Fruit fly (Drosophila melanogaster) whole organism, embryonic: Measurements from ENCODE around the gene CG5290.
A peak's percentile ranks its signal among the peaks of the same experiment; 100 is the strongest.

ENCODE experiments used
- Abd-B ChIP-seq: fragments of 200-800 bp; sonication (Bioruptor generic); optimal IDR thresholded peaks from 2 replicates; lab custom pipeline; 2018; ENCODE audit warnings: missing biosample characterization, mild to moderate bottlenecking, missing genetic modification characterization, moderate library complexity
- Aef1 ChIP-seq: fragments of 200-800 bp; sonication (Bioruptor generic); IDR thresholded peaks from 3 replicates; pipeline ENCODE4 v1.3.6; 2022; ENCODE audit warnings: missing biosample characterization, missing genetic modification characterization
- Atf6 ChIP-seq: fragments of 200-800 bp; sonication (Bioruptor generic); IDR thresholded peaks from 2 replicates; pipeline ENCODE4 v1.3.6; 2022; ENCODE audit warnings: missing biosample characterization, missing genetic modification characterization
- CG10543 ChIP-seq: fragments of 200-800 bp; sonication (Bioruptor generic); optimal IDR thresholded peaks from 3 replicates; lab custom pipeline; 2017; ENCODE audit warnings: missing biosample characterization, mild to moderate bottlenecking, missing genetic modification characterization, moderate library complexity
- CG10565 ChIP-seq: fragments of 200-800 bp; sonication (Bioruptor generic); optimal IDR thresholded peaks from 3 replicates; lab custom pipeline; 2016; ENCODE audit warnings: missing biosample characterization, mild to moderate bottlenecking, missing genetic modification characterization
- CG11247 ChIP-seq: fragments of 200-800 bp; sonication (Bioruptor generic); IDR thresholded peaks from 2 replicates; pipeline ENCODE4 v1.3.6; 2022; ENCODE audit warnings: missing biosample characterization, missing genetic modification characterization
- CG11723 ChIP-seq: fragments of 200-800 bp; sonication (Bioruptor generic); optimal IDR thresholded peaks from 2 replicates; lab custom pipeline; 2017; ENCODE audit warnings: missing biosample characterization, mild to moderate bottlenecking, missing genetic modification characterization
- CG12769 ChIP-seq: fragments of 200-800 bp; sonication (Bioruptor generic); optimal IDR thresholded peaks from 2 replicates; lab custom pipeline; 2019; ENCODE audit warnings: missing biosample characterization, mild to moderate bottlenecking, missing genetic modification characterization, moderate library complexity
- CG12942 ChIP-seq: fragments of 200-800 bp; sonication (Bioruptor generic); optimal IDR thresholded peaks from 3 replicates; lab custom pipeline; 2016; ENCODE audit warnings: missing biosample characterization, missing genetic modification characterization
- CG13894 ChIP-seq: fragments of 200-800 bp; sonication (Bioruptor generic); optimal IDR thresholded peaks from 3 replicates; lab custom pipeline; 2018; ENCODE audit warnings: missing biosample characterization, mild to moderate bottlenecking, missing genetic modification characterization, moderate library complexity
- CG15073 ChIP-seq: fragments of 200-800 bp; sonication (Bioruptor generic); optimal IDR thresholded peaks from 2 replicates; lab custom pipeline; 2016; ENCODE audit warnings: missing biosample characterization, missing genetic modification characterization
- CG16815 ChIP-seq: fragments of 200-800 bp; sonication (Bioruptor generic); optimal IDR thresholded peaks from 3 replicates; lab custom pipeline; 2017; ENCODE audit warnings: missing biosample characterization, mild to moderate bottlenecking, missing genetic modification characterization
- CG16863 ChIP-seq: fragments of 200-800 bp; sonication (Bioruptor generic); optimal IDR thresholded peaks from 3 replicates; lab custom pipeline; 2016; ENCODE audit warnings: missing biosample characterization, missing genetic modification characterization
- CG18599 ChIP-seq: fragments of 200-800 bp; sonication (Bioruptor generic); optimal IDR thresholded peaks from 3 replicates; lab custom pipeline; 2017; ENCODE audit warnings: missing biosample characterization, missing genetic modification characterization, mild to moderate bottlenecking, moderate library complexity, missing genetic modification reagents
- CG2712 ChIP-seq: fragments of 200-800 bp; optimal IDR thresholded peaks from 3 replicates; lab custom pipeline; 2019; ENCODE audit warnings: missing biosample characterization, mild to moderate bottlenecking, missing genetic modification characterization, moderate library complexity
- CG2889 ChIP-seq: fragments of 200-800 bp; sonication (Bioruptor generic); IDR thresholded peaks from 3 replicates; pipeline ENCODE4 v1.3.6; 2022; ENCODE audit warnings: missing biosample characterization, missing genetic modification characterization
- CG30403 ChIP-seq: fragments of 200-800 bp; sonication (Bioruptor generic); optimal IDR thresholded peaks from 3 replicates; lab custom pipeline; 2016; ENCODE audit warnings: missing biosample characterization, missing genetic modification characterization
- CG31224 ChIP-seq: fragments of 200-800 bp; sonication (Bioruptor generic); IDR thresholded peaks from 2 replicates; pipeline ENCODE4 v1.3.6; 2022; ENCODE audit warnings: missing biosample characterization, missing genetic modification characterization
- CG3281 ChIP-seq: fragments of 200-800 bp; sonication (Bioruptor generic); optimal IDR thresholded peaks from 3 replicates; lab custom pipeline; 2017; ENCODE audit warnings: missing biosample characterization, mild to moderate bottlenecking, missing genetic modification characterization
- CG4617 ChIP-seq: fragments of 200-800 bp; sonication (Bioruptor generic); optimal IDR thresholded peaks from 3 replicates; lab custom pipeline; 2016; ENCODE audit warnings: missing biosample characterization, missing genetic modification characterization, borderline replicate concordance
- CG6654 ChIP-seq: fragments of 200-800 bp; sonication (Bioruptor generic); optimal IDR thresholded peaks from 2 replicates; lab custom pipeline; 2017; ENCODE audit warnings: missing biosample characterization, mild to moderate bottlenecking, missing genetic modification characterization
- CG7839 ChIP-seq: fragments of 200-800 bp; sonication (Bioruptor generic); optimal IDR thresholded peaks from 3 replicates; lab custom pipeline; 2018; ENCODE audit warnings: missing biosample characterization, mild to moderate bottlenecking, missing genetic modification characterization, moderate library complexity
- CG8290 ChIP-seq, 3 experiments: fragments of 200-800 bp; sonication (Bioruptor generic); optimal IDR thresholded peaks; 2 replicates each; lab custom pipeline; 2016 to 2019; ENCODE audit warnings: missing biosample characterization in 3 of 3, missing genetic modification characterization in 3 of 3, mild to moderate bottlenecking in 2 of 3, moderate library complexity in 1 of 3
- CG9727 ChIP-seq: fragments of 200-800 bp; sonication (Bioruptor generic); optimal IDR thresholded peaks from 3 replicates; lab custom pipeline; 2017; ENCODE audit warnings: missing biosample characterization, mild to moderate bottlenecking, missing genetic modification characterization
- CG9932 ChIP-seq: fragments of 200-800 bp; sonication (Bioruptor generic); IDR thresholded peaks from 2 replicates; pipeline ENCODE4 v1.3.6; 2022; ENCODE audit warnings: missing biosample characterization, missing genetic modification characterization
- Dbx ChIP-seq: fragments of 200-800 bp; sonication (Bioruptor generic); IDR thresholded peaks from 3 replicates; pipeline ENCODE4 v1.3.6; 2022; ENCODE audit warnings: missing biosample characterization, missing genetic modification characterization
- Deaf1 ChIP-seq: fragments of 200-800 bp; optimal IDR thresholded peaks from 3 replicates; lab custom pipeline; 2019; ENCODE audit warnings: missing biosample characterization, mild to moderate bottlenecking, missing genetic modification characterization, moderate library complexity
- E2f1 ChIP-seq: fragments of 200-800 bp; sonication (Bioruptor generic); IDR thresholded peaks from 2 replicates; pipeline ENCODE4 v1.3.6; 2022; ENCODE audit warnings: missing biosample characterization, missing genetic modification characterization
- Fer1 ChIP-seq: fragments of 200-800 bp; sonication (Bioruptor generic); optimal IDR thresholded peaks from 2 replicates; lab custom pipeline; 2017; ENCODE audit warnings: missing biosample characterization, mild to moderate bottlenecking, missing genetic modification characterization
- GATAe ChIP-seq: fragments of 200-800 bp; sonication (Bioruptor generic); conservative IDR thresholded peaks from 2 replicates; pipeline ENCODE4 v1.3.6; 2022; ENCODE audit warnings: missing biosample characterization, missing genetic modification characterization
- HmgZ ChIP-seq: fragments of 200-800 bp; sonication (Bioruptor generic); optimal IDR thresholded peaks from 2 replicates; lab custom pipeline; 2018; ENCODE audit warnings: missing biosample characterization, mild to moderate bottlenecking, missing genetic modification characterization
- Hr3 ChIP-seq: fragments of 200-800 bp; sonication (Bioruptor generic); optimal IDR thresholded peaks from 3 replicates; lab custom pipeline; 2016; ENCODE audit warnings: missing biosample characterization, missing genetic modification characterization
- MBD-R2 ChIP-seq: fragments of 200-800 bp; sonication (Bioruptor generic); IDR thresholded peaks from 2 replicates; pipeline ENCODE4 v1.3.6; 2022; ENCODE audit warnings: missing biosample characterization, missing genetic modification characterization
- Max ChIP-seq: fragments of 200-800 bp; sonication (Bioruptor generic); optimal IDR thresholded peaks from 2 replicates; lab custom pipeline; 2016; ENCODE audit warnings: missing biosample characterization, mild to moderate bottlenecking, missing genetic modification characterization
- Med ChIP-seq: fragments of 200-800 bp; sonication (Bioruptor generic); peaks from one replicate; lab custom pipeline; 2016; ENCODE audit warnings: missing biosample characterization, missing genetic modification characterization, mild to moderate bottlenecking, inconsistent platforms, moderate library complexity
- Six4 ChIP-seq: fragments of 200-800 bp; sonication (Bioruptor generic); optimal IDR thresholded peaks from 2 replicates; lab custom pipeline; 2016; ENCODE audit warnings: missing biosample characterization, missing genetic modification characterization
- bsh ChIP-seq, 2 experiments: fragments of 200-800 bp; sonication (Bioruptor generic); optimal IDR thresholded peaks; 2 replicates each; lab custom pipeline; 2017 to 2018; ENCODE audit warnings: mild to moderate bottlenecking in 2 of 2, missing biosample characterization in 2 of 2, missing genetic modification characterization in 2 of 2, moderate library complexity in 1 of 2
- dan ChIP-seq: fragments of 200-800 bp; sonication (Bioruptor generic); IDR thresholded peaks from 2 replicates; pipeline ENCODE4 v1.3.6; 2022; ENCODE audit warnings: missing biosample characterization, missing genetic modification characterization
- disco-r ChIP-seq: fragments of 200-800 bp; sonication (Bioruptor generic); optimal IDR thresholded peaks from 2 replicates; lab custom pipeline; 2016; ENCODE audit warnings: missing biosample characterization, missing genetic modification characterization
- dm ChIP-seq: fragments of 200-800 bp; sonication (Bioruptor generic); optimal IDR thresholded peaks from 3 replicates; lab custom pipeline; 2016; ENCODE audit warnings: missing biosample characterization, missing genetic modification characterization
- en ChIP-seq: fragments of 200-800 bp; sonication (Bioruptor generic); optimal IDR thresholded peaks from 2 replicates; lab custom pipeline; 2016; ENCODE audit warnings: missing biosample characterization, missing genetic modification characterization
- ewg ChIP-seq: fragments of 200-800 bp; sonication (Bioruptor generic); optimal IDR thresholded peaks from 3 replicates; lab custom pipeline; 2017; ENCODE audit warnings: mild to moderate bottlenecking, missing biosample characterization, missing genetic modification reagents, missing genetic modification characterization
- ftz-f1 ChIP-seq: fragments of 200-800 bp; sonication (Bioruptor generic); optimal IDR thresholded peaks from 2 replicates; lab custom pipeline; 2016; ENCODE audit warnings: missing biosample characterization, missing genetic modification characterization
- grau ChIP-seq: fragments of 200-800 bp; optimal IDR thresholded peaks from 3 replicates; lab custom pipeline; 2019; ENCODE audit warnings: missing biosample characterization, mild to moderate bottlenecking, missing genetic modification characterization, moderate library complexity
- gro ChIP-seq: fragments of 200-800 bp; sonication (Bioruptor generic); optimal IDR thresholded peaks from 2 replicates; lab custom pipeline; 2016; ENCODE audit warnings: missing biosample characterization, missing genetic modification characterization
- inv ChIP-seq: fragments of 200-800 bp; sonication (Bioruptor generic); IDR thresholded peaks from 2 replicates; pipeline ENCODE4 v1.3.6; 2022; ENCODE audit warnings: missing biosample characterization, missing genetic modification characterization; ENCODE audit not compliant: partially characterized antibody
- ranshi ChIP-seq: fragments of 200-800 bp; sonication (Bioruptor generic); IDR thresholded peaks from 2 replicates; pipeline ENCODE4 v1.3.6; 2022; ENCODE audit warnings: missing biosample characterization, missing genetic modification characterization
- sd ChIP-seq: fragments of 200-800 bp; sonication (Bioruptor generic); optimal IDR thresholded peaks from 3 replicates; lab custom pipeline; 2018; ENCODE audit warnings: missing biosample characterization, mild to moderate bottlenecking, missing genetic modification characterization, moderate library complexity
- sr ChIP-seq: fragments of 200-800 bp; sonication (Bioruptor generic); IDR thresholded peaks from 3 replicates; pipeline ENCODE4 v1.3.6; 2022; ENCODE audit warnings: missing biosample characterization, missing genetic modification characterization

Gene CG5290

dm6 chr3L:17950132-17950815 is 37.9 kb upstream of the CG5290 start (continued):
- peak; percentile 46 for TF ChIP-seq dm
- 0 out of 2 replicates have a peak, but pooled peaks have one; percentile 21 for TF ChIP-seq MBD-R2
- peak; percentile 0 for TF ChIP-seq CG13894 (tag; lab: Kevin White, UChicago)
- peak; percentile 31 for TF ChIP-seq Deaf1 (tag; lab: Kevin White, UChicago)
- no peak for TF ChIP-seq sr (GFP tag; lab: Robert Waterston, UW)
- TF ChIP-seq en (GFP tag; lab: Kevin White, UChicago) = no peak
- TF ChIP-seq CG12769 (tag; lab: Kevin White, UChicago) = peak; percentile 35
- no peak for TF ChIP-seq ranshi (GFP tag; lab: Robert Waterston, UW)
- no peak for TF ChIP-seq CG7839 (tag; lab: Kevin White, UChicago)
- peak; percentile 71 for TF ChIP-seq HmgZ (tag; lab: Kevin White, UChicago)
- 0 out of 2 replicates have a peak, but pooled peaks have one; percentile 24 for TF ChIP-seq CG9932 (GFP tag; lab: Robert Waterston, UW)
- no peak for TF ChIP-seq CG16863 (GFP tag; lab: Kevin White, UChicago)
- no peak for TF ChIP-seq Six4 (GFP tag; lab: Kevin White, UChicago)
- TF ChIP-seq CG8290 (GFP tag; optimal IDR thresholded peaks at IDR 0.05; lab: Kevin White, UChicago) = no peak
- TF ChIP-seq CG8290 (tag; optimal IDR thresholded peaks at IDR 0.05; lab: Kevin White, UChicago) = peak in 1 of 2 experiments; percentile 44
- peak; percentile 39 for TF ChIP-seq CG11723 (GFP tag; lab: Kevin White, UChicago)
- peak; percentile 58; the same call in 1 of the 2 replicates for TF ChIP-seq Atf6
- TF ChIP-seq Med (GFP tag; lab: Kevin White, UChicago) = peak; percentile 79
- TF ChIP-seq ftz-f1 = peak; percentile 99
- peak; percentile 97 for TF ChIP-seq sd
- 0 out of 2 replicates have a peak, but pooled peaks have one; percentile 14 for TF ChIP-seq CG31224 (GFP tag; lab: Robert Waterston, UW)
- TF ChIP-seq GATAe (GFP tag; lab: Robert Waterston, UW) = peak; percentile 90
- TF ChIP-seq Dbx (GFP tag; lab: Robert Waterston, UW) = 0 out of 3 replicates have a peak, but pooled peaks have one; percentile 24
- TF ChIP-seq Fer1 (GFP tag; lab: Kevin White, UChicago) = peak; percentile 51
- TF ChIP-seq CG9727 (GFP tag; lab: Kevin White, UChicago) = no peak
- TF ChIP-seq, all 482 proteins: peak for 51

dm6 chr3L:17949507-17950027 is 37.2 kb upstream of the CG5290 start:
- no peak for TF ChIP-seq ewg (GFP tag; lab: Kevin White, UChicago)
- peak; percentile 62 for TF ChIP-seq CG3281 (GFP tag; lab: Kevin White, UChicago)
- TF ChIP-seq CG16815 (GFP tag; lab: Kevin White, UChicago) = peak; percentile 52
- no peak for TF ChIP-seq inv (GFP tag; lab: Robert Waterston, UW)
- no peak for TF ChIP-seq Max (GFP tag; lab: Kevin White, UChicago)
- TF ChIP-seq CG15073 = no peak
- no peak for TF ChIP-seq gro
- TF ChIP-seq CG2889 (GFP tag; lab: Robert Waterston, UW) = no peak
- peak; percentile 23 for TF ChIP-seq CG30403 (GFP tag; lab: Kevin White, UChicago)
- TF ChIP-seq Hr3 = no peak
- no peak for TF ChIP-seq CG4617
- no peak for TF ChIP-seq CG2712 (tag; lab: Kevin White, UChicago)
- TF ChIP-seq CG10543 (GFP tag; lab: Kevin White, UChicago) = peak; percentile 36
- no peak for TF ChIP-seq disco-r
- TF ChIP-seq bsh (GFP tag; optimal IDR thresholded peaks at IDR 0.05; lab: Kevin White, UChicago) = no peak
- TF ChIP-seq dan (GFP tag; lab: Robert Waterston, UW) = no peak
- TF ChIP-seq CG12942 (GFP tag; lab: Kevin White, UChicago) = no peak
- no peak for TF ChIP-seq CG18599
- TF ChIP-seq E2f1 = no peak
- no peak for TF ChIP-seq CG10565 (GFP tag; lab: Kevin White, UChicago)
- TF ChIP-seq grau (tag; lab: Kevin White, UChicago) = peak; percentile 42
- TF ChIP-seq Abd-B (GFP tag; lab: Kevin White, UChicago) = no peak
- TF ChIP-seq CG6654 (GFP tag; lab: Kevin White, UChicago) = no peak
- no peak for TF ChIP-seq CG11247 (GFP tag; lab: Robert Waterston, UW)
- no peak for TF ChIP-seq Aef1 (GFP tag; lab: Robert Waterston, UW)
